4 worm cellular contexts compared by ENCODE assay signal in genomic region chrII:9662797-9663196, ce11.
A peak's percentile ranks its signal among the peaks of the same experiment; 100 is the strongest.
TF ChIP-seq lines count a peak whose summit lies in the region.

cyp-13A10 (minus strand) TSS chrII:9662884.

TF ChIP-seq in whole organism, L1 larva, 84 proteins besides CTCF, POLR2A, EP300 and RAD21 (continues in another document):
- no peak for TF ChIP-seq alr-1 (tag; optimal IDR thresholded peaks at IDR 0.05; lab: Kevin White, UChicago; ENCODE audit: borderline replicate concordance)
- no peak for TF ChIP-seq Y116A8C.19 (tag; optimal IDR thresholded peaks at IDR 0.05; lab: Kevin White, UChicago; ENCODE audit: borderline replicate concordance)
- no peak for TF ChIP-seq ceh-88 (GFP tag; IDR thresholded peaks at IDR 0.05; lab: Robert Waterston, UW)
- TF ChIP-seq hlh-4 (tag; optimal IDR thresholded peaks at IDR 0.05; lab: Kevin White, UChicago): no peak
- peak; percentile 18 for TF ChIP-seq nhr-71 (tag; optimal IDR thresholded peaks at IDR 0.05; lab: Kevin White, UChicago)
- no peak for TF ChIP-seq fos-1 (tag; optimal IDR thresholded peaks at IDR 0.05; lab: Kevin White, UChicago)
- peak; percentile 10 for TF ChIP-seq lin-14 (GFP tag; optimal IDR thresholded peaks at IDR 0.05; lab: Kevin White, UChicago)
- TF ChIP-seq tbx-2 (tag; optimal IDR thresholded peaks at IDR 0.05; lab: Kevin White, UChicago): no peak
- no peak for TF ChIP-seq pax-3 (tag; optimal IDR thresholded peaks at IDR 0.05; lab: Kevin White, UChicago)
- no peak for TF ChIP-seq ceh-8 (GFP tag; optimal IDR thresholded peaks at IDR 0.05; lab: Kevin White, UChicago)
- no peak for TF ChIP-seq isw-1 (GFP tag; IDR thresholded peaks at IDR 0.05; lab: Robert Waterston, UW)
- TF ChIP-seq unc-98 (GFP tag; IDR thresholded peaks at IDR 0.05; lab: Robert Waterston, UW): no peak
- no peak for TF ChIP-seq mdl-1 (tag; optimal IDR thresholded peaks at IDR 0.05; lab: Kevin White, UChicago)
- no peak for TF ChIP-seq pqm-1 (tag; optimal IDR thresholded peaks at IDR 0.05; lab: Kevin White, UChicago)
- TF ChIP-seq nhr-19 (GFP tag; conservative IDR thresholded peaks at IDR 0.05; lab: Robert Waterston, UW): no peak
- TF ChIP-seq ztf-11 (tag; optimal IDR thresholded peaks at IDR 0.05; lab: Kevin White, UChicago): no peak
- peak; percentile 47 for TF ChIP-seq nhr-20 (tag; optimal IDR thresholded peaks at IDR 0.05; lab: Kevin White, UChicago)
- TF ChIP-seq mef-2 (tag; optimal IDR thresholded peaks at IDR 0.05; lab: Kevin White, UChicago): no peak
- TF ChIP-seq jun-1 (tag; optimal IDR thresholded peaks at IDR 0.05; lab: Kevin White, UChicago): no peak
- peak; percentile 66 for TF ChIP-seq nhr-85 (tag; lab: Kevin White, UChicago)
- no peak for TF ChIP-seq xbp-1 (tag; optimal IDR thresholded peaks at IDR 0.05; lab: Kevin White, UChicago)
- TF ChIP-seq zag-1 (tag; optimal IDR thresholded peaks at IDR 0.05; lab: Kevin White, UChicago): no peak
- peak in 1 of 6 experiments; percentile 38 for TF ChIP-seq elt-3 (tag; optimal IDR thresholded peaks at IDR 0.05; lab: Kevin White, UChicago)
- TF ChIP-seq lin-15B (tag; optimal IDR thresholded peaks at IDR 0.05; lab: Kevin White, UChicago): no peak

TF ChIP-seq in whole organism, L2 larva, 48 proteins besides CTCF, POLR2A, EP300 and RAD21:
- no peak for TF ChIP-seq zag-1 (tag; optimal IDR thresholded peaks at IDR 0.05; lab: Kevin White, UChicago)
- no peak for TF ChIP-seq R02D3.7 (tag; optimal IDR thresholded peaks at IDR 0.05; lab: Kevin White, UChicago)
- TF ChIP-seq fos-1 (tag; optimal IDR thresholded peaks at IDR 0.05; lab: Kevin White, UChicago): peak; percentile 22
- TF ChIP-seq Y55F3AM.14 (GFP tag; optimal IDR thresholded peaks at IDR 0.05; lab: Kevin White, UChicago): no peak
- TF ChIP-seq ama-1 (optimal IDR thresholded peaks at IDR 0.05; lab: Kevin White, UChicago): no peak

TF ChIP-seq in whole organism, L4 larva, 104 proteins besides CTCF, POLR2A, EP300 and RAD21:
- TF ChIP-seq ama-1 (optimal IDR thresholded peaks at IDR 0.05; lab: Kevin White, UChicago) (no peak), nhr-28 (tag; optimal IDR thresholded peaks at IDR 0.05; lab: Kevin White, UChicago) (peak; percentile 53)
TF ChIP-seq in whole organism, L4 larva: peak in this region for 1.

TF ChIP-seq in whole organism, mixed stage, embryonic, 35 proteins besides CTCF, POLR2A, EP300 and RAD21:
- no peak for TF ChIP-seq mep-1 (tag; optimal IDR thresholded peaks at IDR 0.05; lab: Kevin White, UChicago)
- peak; percentile 32 for TF ChIP-seq zip-8 (tag; optimal IDR thresholded peaks at IDR 0.05; lab: Kevin White, UChicago)

Comparison
In these comparisons a context has a peak if more than half of its experiments do, and no peak if none do; other contexts are left out.
1. Of the 29 proteins assayed by ChIP-seq in both whole organism, L4 larva and whole organism, L1 larva: peak only in whole organism, L4 larva: nhr-28; only in whole organism, L1 larva: none; in both: none; in neither: 28.